Fruit fly (Drosophila melanogaster): ENCODE results near the gene pns.

The pns gene

dm6 chr3L:1586266-1587054 is 49.5 kb downstream of the pns start (continued):
- peak; percentile 8 for TF ChIP-seq Fer3 (tag; optimal IDR thresholded peaks at IDR 0.05)
- peak; percentile 4 for TF ChIP-seq CG3281 (GFP tag; optimal IDR thresholded peaks at IDR 0.05)
- TF ChIP-seq E2f2 (GFP tag; IDR thresholded peaks at IDR 0.05), result peak; percentile 24; the same call in 1 of the 2 replicates
- TF ChIP-seq amos (GFP tag; IDR thresholded peaks at IDR 0.05; ENCODE audit: partially characterized antibody), result peak; percentile 50; the same call in 1 of the 2 replicates
- no peak for TF ChIP-seq CG18262 (tag; optimal IDR thresholded peaks at IDR 0.05)
- TF ChIP-seq Doc3 (GFP tag; IDR thresholded peaks at IDR 0.05; ENCODE audit: partially characterized antibody), result peak; percentile 63; the same call in 2 of the 3 replicates
- no peak for TF ChIP-seq CG14965 (GFP tag; optimal IDR thresholded peaks at IDR 0.05; ENCODE audit: borderline replicate concordance)
- TF ChIP-seq sima (GFP tag; optimal IDR thresholded peaks at IDR 0.05), result no peak
- peak; percentile 2 for TF ChIP-seq CTCF (GFP tag; optimal IDR thresholded peaks at IDR 0.05)
- peak; percentile 39 for TF ChIP-seq cg (GFP tag; optimal IDR thresholded peaks at IDR 0.05)
- TF ChIP-seq CG34422 (GFP tag; IDR thresholded peaks at IDR 0.05), result 0 out of 3 replicates have a peak, but pooled peaks have one; percentile 42
- TF ChIP-seq gro (GFP tag; optimal IDR thresholded peaks at IDR 0.05), result peak; percentile 20
- no peak for TF ChIP-seq run (tag; optimal IDR thresholded peaks at IDR 0.05)
- TF ChIP-seq CG6765 (GFP tag; optimal IDR thresholded peaks at IDR 0.05), result peak; percentile 60
- peak; percentile 8; the same call in 1 of the 2 replicates for TF ChIP-seq ranshi (GFP tag; IDR thresholded peaks at IDR 0.05)
- no peak for TF ChIP-seq Hsf (GFP tag; optimal IDR thresholded peaks at IDR 0.05)
- TF ChIP-seq CG17829 (tag; optimal IDR thresholded peaks at IDR 0.05), result peak; percentile 6
- no peak for TF ChIP-seq tgo (GFP tag; IDR thresholded peaks at IDR 0.05)
- TF ChIP-seq z (GFP tag; IDR thresholded peaks at IDR 0.05), result peak; percentile 99
- TF ChIP-seq CG3726 (GFP tag; IDR thresholded peaks at IDR 0.05), result no peak
- TF ChIP-seq HLHmδ (GFP tag; optimal IDR thresholded peaks at IDR 0.05), result peak; percentile 73
- TF ChIP-seq Bgb (GFP tag; IDR thresholded peaks at IDR 0.05; ENCODE audit: partially characterized antibody), result peak; percentile 62
- TF ChIP-seq CG13624 (GFP tag; optimal IDR thresholded peaks at IDR 0.05), result peak; percentile 68
- TF ChIP-seq D19A (tag; optimal IDR thresholded peaks at IDR 0.05), result peak; percentile 18
- TF ChIP-seq Ravus (GFP tag; IDR thresholded peaks at IDR 0.05), result no peak
- peak; percentile 69 for TF ChIP-seq mirr (GFP tag; optimal IDR thresholded peaks at IDR 0.05)
- TF ChIP-seq CG6254 (GFP tag; optimal IDR thresholded peaks at IDR 0.05), result peak; percentile 24
- TF ChIP-seq ftz-f1 (GFP tag; optimal IDR thresholded peaks at IDR 0.05), result peak; percentile 9
- peak; percentile 31; the same call in 1 of the 2 replicates for TF ChIP-seq onecut (GFP tag; IDR thresholded peaks at IDR 0.05)
- TF ChIP-seq CG14014 (GFP tag; IDR thresholded peaks at IDR 0.05), result peak; percentile 33; the same call in 1 of the 2 replicates
- TF ChIP-seq Med (GFP tag), result peak; percentile 81
- TF ChIP-seq fd102C (GFP tag; optimal IDR thresholded peaks at IDR 0.05), result no peak
- TF ChIP-seq crp (GFP tag; optimal IDR thresholded peaks at IDR 0.05), result no peak
- peak; percentile 52; the same call in 1 of the 3 replicates for TF ChIP-seq Dbx (GFP tag; IDR thresholded peaks at IDR 0.05)
- peak; percentile 69 for TF ChIP-seq CG34224 (GFP tag; IDR thresholded peaks at IDR 0.05; ENCODE audit: partially characterized antibody)
- TF ChIP-seq CG6791 (GFP tag; IDR thresholded peaks at IDR 0.05; ENCODE audit: partially characterized antibody), result peak; percentile 76
- TF ChIP-seq CG15514 (GFP tag; optimal IDR thresholded peaks at IDR 0.05), result peak; percentile 24
- peak; percentile 65 for TF ChIP-seq CG32532 (GFP tag; IDR thresholded peaks at IDR 0.05)
- TF ChIP-seq Pdp1 (GFP tag; optimal IDR thresholded peaks at IDR 0.05), result peak in 1 of 2 experiments; percentile 78
- TF ChIP-seq rib (GFP tag; IDR thresholded peaks at IDR 0.05), result peak; percentile 65
- peak; percentile 84 for TF ChIP-seq sna (GFP tag; IDR thresholded peaks at IDR 0.05; ENCODE audit: partially characterized antibody)
- TF ChIP-seq scrt (GFP tag; optimal IDR thresholded peaks at IDR 0.05), result peak; percentile 4
- peak; percentile 4 for TF ChIP-seq CG6683 (GFP tag; optimal IDR thresholded peaks at IDR 0.05)
- TF ChIP-seq seq (GFP tag; IDR thresholded peaks at IDR 0.05), result peak; percentile 30; the same call in 1 of the 2 replicates
- peak; percentile 54; the same call in 2 of the 3 replicates for TF ChIP-seq CG11695 (GFP tag; IDR thresholded peaks at IDR 0.05)
- TF ChIP-seq caup (GFP tag; optimal IDR thresholded peaks at IDR 0.05; ENCODE audit: severe bottlenecking), result peak; percentile 17
- peak; percentile 59 for TF ChIP-seq exex (tag; optimal IDR thresholded peaks at IDR 0.05)

All from whole organism, embryonic.